Worm (Caenorhabditis elegans) whole organism, young adult: ENCODE results near the gene irld-7.

Experiments used
- F52B5.7 ChIP-seq: sonication (generic microtip); optimal IDR thresholded peaks from 2 replicates; lab custom pipeline; 2016; ENCODE audit warnings: mild to moderate bottlenecking, missing genetic modification characterization, missing compliant biosample characterization
- F55B11.4 ChIP-seq: sonication (generic microtip); optimal IDR thresholded peaks from 2 replicates; lab custom pipeline; 2016; ENCODE audit warnings: missing compliant biosample characterization, missing genetic modification characterization, borderline replicate concordance; ENCODE audit not compliant: insufficient read depth
- T07F8.4 ChIP-seq: sonication (generic microtip); optimal IDR thresholded peaks from 2 replicates; lab custom pipeline; 2016; ENCODE audit warnings: mild to moderate bottlenecking, missing genetic modification characterization, moderate library complexity, missing compliant biosample characterization
- Y53G8AR.9 ChIP-seq: fragments of 200-800 bp; sonication (Bioruptor generic); conservative IDR thresholded peaks from 2 replicates; pipeline ENCODE4 v1.3.6; 2022; ENCODE audit warnings: missing genetic modification reagents, missing genetic modification characterization, missing compliant biosample characterization
- atf-7 ChIP-seq: sonication (generic microtip); optimal IDR thresholded peaks from 2 replicates; lab custom pipeline; 2017; ENCODE audit warnings: mild to moderate bottlenecking, missing genetic modification characterization, missing compliant biosample characterization
- ceh-79 ChIP-seq: sonication (generic microtip); optimal IDR thresholded peaks from 2 replicates; lab custom pipeline; 2017; ENCODE audit warnings: mild to moderate bottlenecking, missing genetic modification characterization, missing compliant biosample characterization
- dpl-1 ChIP-seq: fragments of 150-350 bp; optimal IDR thresholded peaks from 2 replicates; lab custom pipeline; 2014; ENCODE audit warnings: missing biosample characterization, missing genetic modification reagents, missing genetic modification characterization
- lir-1 ChIP-seq: fragments of 200-800 bp; sonication (Bioruptor generic); conservative IDR thresholded peaks from 2 replicates; pipeline ENCODE4 v1.3.6; 2022; ENCODE audit warnings: missing genetic modification reagents, missing genetic modification characterization, missing compliant biosample characterization
- mes-4 ChIP-seq: sonication (generic microtip); optimal IDR thresholded peaks from 2 replicates; lab custom pipeline; 2016; ENCODE audit warnings: missing genotype, missing genetic modification characterization, missing compliant biosample characterization
- nfya-1 ChIP-seq: sonication (generic microtip); optimal IDR thresholded peaks from 2 replicates; lab custom pipeline; 2017; ENCODE audit warnings: antibody characterized with exemption, missing compliant biosample characterization, missing genetic modification characterization, borderline replicate concordance; ENCODE audit not compliant: insufficient read depth
- snpc-1.3 ChIP-seq: sonication (generic microtip); optimal IDR thresholded peaks from 2 replicates; lab custom pipeline; 2017; ENCODE audit warnings: missing genetic modification characterization, mild to moderate bottlenecking, missing compliant biosample characterization, antibody characterized with exemption, moderate library complexity, missing genotype, missing genetic modification reagents; ENCODE audit not compliant: insufficient read depth
- snpc-4 ChIP-seq, 5 experiments: fragments of 150-350 bp in 1 of 5; sonication (generic microtip) in 4 of 5; optimal IDR thresholded peaks; 2 replicates each; lab custom pipeline; 2014 to 2018; ENCODE audit warnings: missing genetic modification characterization in 5 of 5, missing biosample characterization in 3 of 5, antibody characterized with exemption in 2 of 5, mild to moderate bottlenecking in 2 of 5, missing compliant biosample characterization in 2 of 5, missing genotype in 2 of 5, moderate library complexity in 2 of 5, missing genetic modification reagents in 1 of 5
- unc-130 ChIP-seq: sonication (generic microtip); optimal IDR thresholded peaks from 2 replicates; lab custom pipeline; 2016; ENCODE audit warnings: missing genetic modification reagents, missing genetic modification characterization, missing compliant biosample characterization
- ztf-25 ChIP-seq: fragments of 200-800 bp; sonication (Bioruptor generic); IDR thresholded peaks from 2 replicates; pipeline ENCODE4 v1.3.6; 2022; ENCODE audit warnings: missing genetic modification reagents, missing genetic modification characterization, missing compliant biosample characterization

DNA sequence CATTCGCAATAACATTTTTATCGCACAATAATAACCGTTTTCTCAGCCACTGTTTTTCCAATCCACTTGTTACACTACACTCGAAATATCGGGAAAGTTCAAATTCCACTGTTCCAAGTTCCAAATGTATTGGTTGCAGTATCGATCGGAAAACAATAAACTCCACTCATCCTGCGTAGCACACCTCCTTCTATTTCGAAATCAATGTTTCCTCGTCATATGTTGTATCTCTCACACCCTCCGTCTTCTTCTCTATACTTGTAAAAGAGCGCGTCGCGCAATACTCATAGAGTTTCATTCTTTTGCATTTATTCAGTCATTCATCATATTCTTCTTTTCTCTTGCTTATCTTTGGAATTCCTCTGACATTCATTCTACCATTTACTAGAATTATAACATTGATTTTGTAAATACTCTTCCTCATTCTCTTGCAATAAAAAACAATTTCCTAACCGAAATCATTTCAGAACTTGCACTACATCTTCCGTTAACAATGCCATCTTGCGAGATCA is 11.1 kb downstream of the irld-7 start, which contains the start of gene sup-36:
- no peak for TF ChIP-seq Y53G8AR.9 (GFP tag; lab: Robert Waterston, UW)
- TF ChIP-seq snpc-4 (GFP tag; optimal IDR thresholded peaks at IDR 0.05; lab: Kevin White, UChicago): no peak
- no peak for TF ChIP-seq snpc-4 (tag; optimal IDR thresholded peaks at IDR 0.05; lab: Kevin White, UChicago)
- no peak for TF ChIP-seq T07F8.4 (tag; lab: Kevin White, UChicago)
- no peak for TF ChIP-seq unc-130 (GFP tag; lab: Kevin White, UChicago)
- no peak for TF ChIP-seq lir-1
- no peak for TF ChIP-seq dpl-1
- TF ChIP-seq ztf-25 (GFP tag; lab: Robert Waterston, UW): no peak
- no peak for TF ChIP-seq atf-7 (tag; lab: Kevin White, UChicago)
- TF ChIP-seq ceh-79 (tag; lab: Kevin White, UChicago): no peak
- TF ChIP-seq F52B5.7 (tag; lab: Kevin White, UChicago): no peak
- no peak for TF ChIP-seq F55B11.4 (tag; lab: Kevin White, UChicago)
- no peak for TF ChIP-seq nfya-1 (tag; lab: Kevin White, UChicago)
- TF ChIP-seq mes-4 (tag; lab: Kevin White, UChicago): no peak
- TF ChIP-seq snpc-1.3 (tag; lab: Kevin White, UChicago): no peak
